Worm (Caenorhabditis elegans): ENCODE results near the gene F44F4.15.

- TF ChIP-seq elt-3 (tag; optimal IDR thresholded peaks at IDR 0.05) (no peak), mep-1 (tag; optimal IDR thresholded peaks at IDR 0.05) (peak; percentile 61), lin-13 (tag; optimal IDR thresholded peaks at IDR 0.05) (peak; percentile 43), tbx-8 (GFP tag; optimal IDR thresholded peaks at IDR 0.05) (no peak), ham-2 (GFP tag; optimal IDR thresholded peaks at IDR 0.05) (no peak)
Measured at ce11 chrII:10872541-10872940, 41.9 kb upstream of the F44F4.15 start, which contains the start of the genes cyn-4 and copz-1.

All from whole organism, mixed stage, embryonic.